Worm (Caenorhabditis elegans) whole organism, midembryonic: ENCODE data around the gene irld-7.
A peak's percentile ranks its signal among the peaks of the same experiment; 100 is the strongest.

ENCODE experiments used
- T22C8.4 ChIP-seq: fragments of 200-800 bp; sonication (Bioruptor generic); IDR thresholded peaks from 2 replicates; pipeline ENCODE4 v1.3.6; 2022; ENCODE audit warnings: missing genetic modification characterization, missing compliant biosample characterization
- cog-1 ChIP-seq: sonication (generic microtip); optimal IDR thresholded peaks from 2 replicates; lab custom pipeline; 2016; ENCODE audit warnings: missing genetic modification characterization, missing compliant biosample characterization
- flt-1 ChIP-seq: fragments of 200-800 bp; sonication (Bioruptor generic); IDR thresholded peaks from 2 replicates; pipeline ENCODE4 v1.3.6; 2022; ENCODE audit warnings: missing genetic modification characterization, missing compliant biosample characterization
- klf-2 ChIP-seq: fragments of 200-800 bp; sonication (Bioruptor generic); conservative IDR thresholded peaks from 2 replicates; pipeline ENCODE4 v1.3.6; 2022; ENCODE audit warnings: missing genetic modification reagents, missing genetic modification characterization, missing compliant biosample characterization
- med-1 ChIP-seq: sonication (generic microtip); optimal IDR thresholded peaks from 2 replicates; lab custom pipeline; 2017; ENCODE audit warnings: missing genetic modification characterization, mild to moderate bottlenecking, missing compliant biosample characterization, antibody characterized with exemption, missing genetic modification reagents; ENCODE audit not compliant: insufficient read depth
- ref-1 ChIP-seq: fragments of 200-800 bp; sonication (Bioruptor generic); conservative IDR thresholded peaks from 2 replicates; pipeline ENCODE4 v1.3.6; 2022; ENCODE audit warnings: missing genetic modification reagents, missing genetic modification characterization, missing compliant biosample characterization
- tab-1 ChIP-seq: fragments of 200-800 bp; sonication (Bioruptor generic); IDR thresholded peaks from 2 replicates; pipeline ENCODE4 v1.3.6; 2022; ENCODE audit warnings: missing genetic modification characterization, missing compliant biosample characterization
- ztf-23 ChIP-seq: fragments of 200-800 bp; sonication (Bioruptor generic); IDR thresholded peaks from 2 replicates; pipeline ENCODE4 v1.3.6; 2022; ENCODE audit warnings: missing genetic modification reagents, missing genetic modification characterization, missing compliant biosample characterization
- ztf-29 ChIP-seq: fragments of 200-800 bp; sonication (Bioruptor generic); IDR thresholded peaks from 2 replicates; pipeline ENCODE4 v1.3.6; 2022; ENCODE audit warnings: missing genetic modification reagents, missing genetic modification characterization, missing compliant biosample characterization

The irld-7 gene

ce11 chrIV:6622142-6622541, 32.0 kb downstream of the irld-7 start:
- TF ChIP-seq klf-2 (GFP tag; lab: Robert Waterston, UW) = no peak
- TF ChIP-seq ztf-23 = no peak
- no peak for TF ChIP-seq flt-1 (GFP tag; lab: Robert Waterston, UW)

ce11 chrIV:6623390-6623789, 33.2 kb downstream of the irld-7 start, which contains the start of gene C01B10.44:
TSS of gene C01B10.44 (plus strand) at chrIV:6623690.
- TF ChIP-seq med-1 (no peak), tab-1 (GFP tag; lab: Robert Waterston, UW) (no peak), ztf-23 (no peak), cog-1 (tag; lab: Kevin White, UChicago) (no peak), ref-1 (GFP tag; lab: Robert Waterston, UW) (no peak), T22C8.4 (GFP tag; lab: Robert Waterston, UW) (no peak), klf-2 (GFP tag; lab: Robert Waterston, UW) (no peak), flt-1 (GFP tag; lab: Robert Waterston, UW) (no peak)

ce11 chrIV:6627798-6628197, 37.6 kb downstream of the irld-7 start, which contains the start of gene cest-5.2:
TSS of gene cest-5.2 (minus strand) at chrIV:6627925.
- TF ChIP-seq med-1 = no peak
- no peak for TF ChIP-seq flt-1 (GFP tag; lab: Robert Waterston, UW)
- no peak for TF ChIP-seq ztf-23
- TF ChIP-seq tab-1 (GFP tag; lab: Robert Waterston, UW) = no peak
- no peak for TF ChIP-seq ref-1 (GFP tag; lab: Robert Waterston, UW)

- no peak for TF ChIP-seq ztf-23
- 0 out of 2 replicates have a peak, but pooled peaks have one; percentile 27 for TF ChIP-seq T22C8.4 (GFP tag; lab: Robert Waterston, UW)
- TF ChIP-seq cog-1 (tag; lab: Kevin White, UChicago) = peak; percentile 9
- no peak for TF ChIP-seq tab-1 (GFP tag; lab: Robert Waterston, UW)
These were observed 41.6 kb downstream of the irld-7 start, which contains the start of the genes cest-5.1 and C01B10.9 for ce11 chrIV:6631704-6632272. TSS of gene cest-5.1 (minus strand) at chrIV:6631754. TSS of gene C01B10.9 (plus strand) at chrIV:6632222.

ce11 chrIV:6634789-6635188, 44.6 kb downstream of the irld-7 start, which contains the start of gene metl-13:
TSS of gene metl-13 (plus strand) at chrIV:6635089.
- no peak for TF ChIP-seq ztf-23
- no peak for TF ChIP-seq ref-1 (GFP tag; lab: Robert Waterston, UW)
- TF ChIP-seq cog-1 (tag; lab: Kevin White, UChicago) = no peak
- TF ChIP-seq ztf-29 = no peak
- no peak for TF ChIP-seq T22C8.4 (GFP tag; lab: Robert Waterston, UW)
- TF ChIP-seq klf-2 (GFP tag; lab: Robert Waterston, UW) = no peak
- TF ChIP-seq med-1 = no peak
- no peak for TF ChIP-seq flt-1 (GFP tag; lab: Robert Waterston, UW)
- no peak for TF ChIP-seq tab-1 (GFP tag; lab: Robert Waterston, UW)

- TF ChIP-seq med-1 = no peak
- TF ChIP-seq ztf-23 = no peak
- TF ChIP-seq klf-2 (GFP tag; lab: Robert Waterston, UW) = no peak
- no peak for TF ChIP-seq cog-1 (tag; lab: Kevin White, UChicago)
- no peak for TF ChIP-seq ztf-29
- no peak for TF ChIP-seq flt-1 (GFP tag; lab: Robert Waterston, UW)
- no peak for TF ChIP-seq ref-1 (GFP tag; lab: Robert Waterston, UW)
- no peak for TF ChIP-seq tab-1 (GFP tag; lab: Robert Waterston, UW)
- no peak for TF ChIP-seq T22C8.4 (GFP tag; lab: Robert Waterston, UW)
These were observed 48.1 kb downstream of the irld-7 start, which contains the start of gene C01B10.7 for ce11 chrIV:6638256-6638655. TSS of gene C01B10.7 (plus strand) at chrIV:6638556.

- TF ChIP-seq cog-1 (tag; lab: Kevin White, UChicago) = no peak
These were observed 49.7 kb downstream of the irld-7 start, which contains the start of gene C01B10.6 for ce11 chrIV:6639880-6640279. TSS of gene C01B10.6 (plus strand) at chrIV:6640180.
